Fruit fly (Drosophila melanogaster) whole organism, embryonic: ENCODE results near the gene CG31639.
A peak's percentile ranks its signal among the peaks of the same experiment; 100 is the strongest.

Experiments used
- Antp ChIP-seq: fragments of 200-800 bp; sonication (Bioruptor generic); optimal IDR thresholded peaks from 3 replicates; lab custom pipeline; 2016; ENCODE audit warnings: missing biosample characterization, missing genetic modification characterization
- Atf3 ChIP-seq: fragments of 200-800 bp; sonication (Bioruptor generic); optimal IDR thresholded peaks from 3 replicates; lab custom pipeline; 2016; ENCODE audit warnings: missing biosample characterization, missing genetic modification characterization
- B-H2 ChIP-seq: fragments of 200-800 bp; sonication (Bioruptor generic); optimal IDR thresholded peaks from 2 replicates; lab custom pipeline; 2018; ENCODE audit warnings: missing biosample characterization, mild to moderate bottlenecking, missing genetic modification characterization
- CG11093 ChIP-seq: fragments of 200-800 bp; sonication (Bioruptor generic); IDR thresholded peaks from 3 replicates; pipeline ENCODE4 v1.3.6; 2022; ENCODE audit warnings: missing biosample characterization, missing genetic modification characterization
- CG11247 ChIP-seq: fragments of 200-800 bp; sonication (Bioruptor generic); IDR thresholded peaks from 2 replicates; pipeline ENCODE4 v1.3.6; 2022; ENCODE audit warnings: missing biosample characterization, missing genetic modification characterization
- CG12299 ChIP-seq: fragments of 200-800 bp; sonication (Bioruptor generic); optimal IDR thresholded peaks from 2 replicates; lab custom pipeline; 2018; ENCODE audit warnings: missing biosample characterization, mild to moderate bottlenecking, missing genetic modification characterization
- CG13123 ChIP-seq: fragments of 200-800 bp; sonication (Bioruptor generic); optimal IDR thresholded peaks from 2 replicates; lab custom pipeline; 2016; ENCODE audit warnings: missing biosample characterization, missing genetic modification characterization
- CG14441 ChIP-seq: fragments of 200-800 bp; sonication (Bioruptor generic); IDR thresholded peaks from 2 replicates; pipeline ENCODE4 v1.3.6; 2022; ENCODE audit warnings: missing biosample characterization, missing genetic modification characterization
- CG14860 ChIP-seq: fragments of 200-800 bp; sonication (Bioruptor generic); IDR thresholded peaks from 3 replicates; pipeline ENCODE4 v1.3.6; 2022; ENCODE audit warnings: missing biosample characterization, missing genetic modification characterization; ENCODE audit not compliant: partially characterized antibody
- CG16815 ChIP-seq: fragments of 200-800 bp; sonication (Bioruptor generic); optimal IDR thresholded peaks from 3 replicates; lab custom pipeline; 2017; ENCODE audit warnings: missing biosample characterization, mild to moderate bottlenecking, missing genetic modification characterization
- CG17802 ChIP-seq: fragments of 200-800 bp; sonication (Bioruptor generic); optimal IDR thresholded peaks from 2 replicates; lab custom pipeline; 2018; ENCODE audit warnings: missing biosample characterization, mild to moderate bottlenecking, missing genetic modification characterization, moderate library complexity
- CG2678 ChIP-seq: fragments of 200-800 bp; sonication (Bioruptor generic); optimal IDR thresholded peaks from 3 replicates; lab custom pipeline; 2019; ENCODE audit warnings: missing biosample characterization, mild to moderate bottlenecking, missing genetic modification characterization, moderate library complexity
- CG31224 ChIP-seq: fragments of 200-800 bp; sonication (Bioruptor generic); IDR thresholded peaks from 2 replicates; pipeline ENCODE4 v1.3.6; 2022; ENCODE audit warnings: missing biosample characterization, missing genetic modification characterization
- CG3726 ChIP-seq: fragments of 200-800 bp; sonication (Bioruptor generic); IDR thresholded peaks from 3 replicates; pipeline ENCODE4, ENCODE4 v1.3.6; 2022; ENCODE audit warnings: missing biosample characterization, missing genetic modification characterization
- CG4820 ChIP-seq: fragments of 200-800 bp; sonication (Bioruptor generic); optimal IDR thresholded peaks from 3 replicates; lab custom pipeline; 2016; ENCODE audit warnings: missing biosample characterization, missing genetic modification characterization
- CG8359 ChIP-seq: fragments of 200-800 bp; sonication (Bioruptor generic); optimal IDR thresholded peaks from 2 replicates; lab custom pipeline; 2017; ENCODE audit warnings: missing biosample characterization, mild to moderate bottlenecking, missing genetic modification characterization, borderline replicate concordance
- CG8478 ChIP-seq: fragments of >200 bp; optimal IDR thresholded peaks from 2 replicates; lab custom pipeline; 2018
- CG9609 ChIP-seq: fragments of 200-800 bp; sonication (Bioruptor generic); optimal IDR thresholded peaks from 3 replicates; lab custom pipeline; 2016; ENCODE audit warnings: missing biosample characterization, missing genetic modification characterization
- Ets65A ChIP-seq: fragments of 200-800 bp; sonication (Bioruptor generic); peaks from one replicate; lab custom pipeline; 2016; ENCODE audit warnings: missing biosample characterization, missing genetic modification characterization
- HLHmδ ChIP-seq: fragments of 200-800 bp; sonication (Bioruptor generic); optimal IDR thresholded peaks from 2 replicates; lab custom pipeline; 2018; ENCODE audit warnings: missing biosample characterization, mild to moderate bottlenecking, missing genetic modification characterization, moderate library complexity
- Hey ChIP-seq: fragments of 200-800 bp; sonication (Bioruptor generic); optimal IDR thresholded peaks from 3 replicates; lab custom pipeline; 2018; ENCODE audit warnings: missing biosample characterization, mild to moderate bottlenecking, missing genetic modification characterization
- Hmx ChIP-seq: fragments of 200-800 bp; sonication (Bioruptor generic); optimal IDR thresholded peaks from 2 replicates; lab custom pipeline; 2016; ENCODE audit warnings: missing biosample characterization, missing genetic modification characterization
- Jarid2 ChIP-seq: fragments of 200-800 bp; sonication (Bioruptor generic); optimal IDR thresholded peaks from 3 replicates; lab custom pipeline; 2017; ENCODE audit warnings: mild to moderate bottlenecking, missing biosample characterization, missing genetic modification reagents, missing genetic modification characterization
- Myb ChIP-seq: fragments of 200-800 bp; sonication (Bioruptor generic); optimal IDR thresholded peaks from 2 replicates; lab custom pipeline; 2016; ENCODE audit warnings: missing biosample characterization, missing genetic modification characterization
- NFAT ChIP-seq: fragments of 200-800 bp; sonication (Bioruptor generic); IDR thresholded peaks from 2 replicates; pipeline ENCODE4 v1.3.6; 2022; ENCODE audit warnings: missing biosample characterization, missing genetic modification characterization
- Nf-YB ChIP-seq: fragments of 200-800 bp; sonication (Bioruptor generic); optimal IDR thresholded peaks from 3 replicates; lab custom pipeline; 2019; ENCODE audit warnings: missing biosample characterization, mild to moderate bottlenecking, missing genetic modification characterization, moderate library complexity
- Poxn ChIP-seq: fragments of 200-800 bp; sonication (Bioruptor generic); IDR thresholded peaks from 2 replicates; pipeline ENCODE4 v1.3.6; 2022; ENCODE audit warnings: missing biosample characterization, missing genetic modification characterization
- Spps ChIP-seq: fragments of 200-800 bp; sonication (Bioruptor generic); optimal IDR thresholded peaks from 2 replicates; lab custom pipeline; 2018; ENCODE audit warnings: missing biosample characterization, mild to moderate bottlenecking, missing genetic modification characterization
- bab2 ChIP-seq: fragments of 200-800 bp; sonication (Bioruptor generic); optimal IDR thresholded peaks from 2 replicates; lab custom pipeline; 2016; ENCODE audit warnings: missing biosample characterization, missing genetic modification characterization
- croc ChIP-seq: fragments of 200-800 bp; sonication (Bioruptor generic); conservative IDR thresholded peaks from 3 replicates; pipeline ENCODE4 v1.3.6; 2022; ENCODE audit warnings: missing biosample characterization, missing genetic modification characterization
- en ChIP-seq: fragments of 200-800 bp; sonication (Bioruptor generic); optimal IDR thresholded peaks from 2 replicates; lab custom pipeline; 2016; ENCODE audit warnings: missing biosample characterization, missing genetic modification characterization
- eve ChIP-seq, 2 experiments: fragments of >200 bp; optimal IDR thresholded peaks; 2 replicates each; lab custom pipeline; 2017; ENCODE audit warnings: missing biosample characterization in 2 of 2, missing genetic modification characterization in 2 of 2
- exex ChIP-seq: fragments of 200-800 bp; sonication (Bioruptor generic); optimal IDR thresholded peaks from 4 replicates; lab custom pipeline; 2018; ENCODE audit warnings: missing biosample characterization, mild to moderate bottlenecking, missing genetic modification characterization, moderate library complexity
- gsb ChIP-seq: fragments of 200-800 bp; sonication (Bioruptor generic); IDR thresholded peaks from 2 replicates; pipeline ENCODE4 v1.3.6; 2022; ENCODE audit warnings: missing biosample characterization, missing genetic modification characterization
- insv ChIP-seq, 2 experiments: fragments of 200-800 bp; sonication (Bioruptor generic); optimal IDR thresholded peaks; 3 replicates each; lab custom pipeline; 2016 to 2018; ENCODE audit warnings: missing biosample characterization in 2 of 2, missing genetic modification characterization in 2 of 2
- inv ChIP-seq: fragments of 200-800 bp; sonication (Bioruptor generic); IDR thresholded peaks from 2 replicates; pipeline ENCODE4 v1.3.6; 2022; ENCODE audit warnings: missing biosample characterization, missing genetic modification characterization; ENCODE audit not compliant: partially characterized antibody
- jigr1 ChIP-seq: fragments of 200-800 bp; sonication (Bioruptor generic); IDR thresholded peaks from 3 replicates; pipeline ENCODE4 v1.3.6; 2022; ENCODE audit warnings: missing biosample characterization, missing genetic modification characterization
- lmd ChIP-seq: fragments of 200-800 bp; sonication (Bioruptor generic); IDR thresholded peaks from 2 replicates; pipeline ENCODE4 v1.3.6; 2022; ENCODE audit warnings: missing biosample characterization, missing genetic modification characterization
- mam ChIP-seq: fragments of 200-800 bp; sonication (Bioruptor generic); optimal IDR thresholded peaks from 3 replicates; lab custom pipeline; 2016; ENCODE audit warnings: missing biosample characterization, missing genetic modification characterization
- nmo ChIP-seq: fragments of 200-800 bp; sonication (Bioruptor generic); optimal IDR thresholded peaks from 2 replicates; lab custom pipeline; 2018; ENCODE audit warnings: missing biosample characterization, mild to moderate bottlenecking, missing genetic modification characterization, moderate library complexity
- nom ChIP-seq: fragments of 200-800 bp; sonication (Bioruptor generic); optimal IDR thresholded peaks from 2 replicates; lab custom pipeline; 2017; ENCODE audit warnings: missing biosample characterization, missing genetic modification characterization, mild to moderate bottlenecking, moderate library complexity, missing genetic modification reagents
- otp ChIP-seq: fragments of 200-800 bp; sonication (Bioruptor generic); IDR thresholded peaks from 3 replicates; pipeline ENCODE4, ENCODE4 v1.3.6; 2022; ENCODE audit warnings: missing biosample characterization, missing genetic modification characterization
- pho ChIP-seq: fragments of 200-800 bp; sonication (Bioruptor generic); optimal IDR thresholded peaks from 2 replicates; lab custom pipeline; 2016; ENCODE audit warnings: missing biosample characterization, missing genetic modification characterization
- psq ChIP-seq: fragments of 200-800 bp; sonication (Bioruptor generic); optimal IDR thresholded peaks from 2 replicates; lab custom pipeline; 2017; ENCODE audit warnings: missing biosample characterization, missing genetic modification characterization
- sd ChIP-seq: fragments of 200-800 bp; sonication (Bioruptor generic); optimal IDR thresholded peaks from 3 replicates; lab custom pipeline; 2018; ENCODE audit warnings: missing biosample characterization, mild to moderate bottlenecking, missing genetic modification characterization, moderate library complexity
- sens-2 ChIP-seq: fragments of 200-800 bp; sonication (Bioruptor generic); IDR thresholded peaks from 2 replicates; pipeline ENCODE4 v1.3.6; 2022; ENCODE audit warnings: missing biosample characterization, missing genetic modification characterization
- sr ChIP-seq: fragments of 200-800 bp; sonication (Bioruptor generic); IDR thresholded peaks from 3 replicates; pipeline ENCODE4 v1.3.6; 2022; ENCODE audit warnings: missing biosample characterization, missing genetic modification characterization
- ssp ChIP-seq: fragments of 200-800 bp; sonication (Bioruptor generic); IDR thresholded peaks from 2 replicates; pipeline ENCODE4 v1.3.6; 2022; ENCODE audit warnings: missing biosample characterization, missing genetic modification characterization
- sug ChIP-seq: fragments of 200-800 bp; optimal IDR thresholded peaks from 2 replicates; lab custom pipeline; 2019; ENCODE audit warnings: missing biosample characterization, mild to moderate bottlenecking, missing genetic modification characterization, moderate library complexity
- wdn ChIP-seq: fragments of 200-800 bp; sonication (Bioruptor generic); IDR thresholded peaks from 2 replicates; pipeline ENCODE4 v1.3.6; 2022; ENCODE audit warnings: missing biosample characterization, missing genetic modification characterization
- wor ChIP-seq: fragments of 200-800 bp; sonication (Bioruptor generic); IDR thresholded peaks from 2 replicates; pipeline ENCODE4 v1.3.6; 2022; ENCODE audit warnings: missing biosample characterization, missing genetic modification characterization

The CG31639 gene

DNA sequence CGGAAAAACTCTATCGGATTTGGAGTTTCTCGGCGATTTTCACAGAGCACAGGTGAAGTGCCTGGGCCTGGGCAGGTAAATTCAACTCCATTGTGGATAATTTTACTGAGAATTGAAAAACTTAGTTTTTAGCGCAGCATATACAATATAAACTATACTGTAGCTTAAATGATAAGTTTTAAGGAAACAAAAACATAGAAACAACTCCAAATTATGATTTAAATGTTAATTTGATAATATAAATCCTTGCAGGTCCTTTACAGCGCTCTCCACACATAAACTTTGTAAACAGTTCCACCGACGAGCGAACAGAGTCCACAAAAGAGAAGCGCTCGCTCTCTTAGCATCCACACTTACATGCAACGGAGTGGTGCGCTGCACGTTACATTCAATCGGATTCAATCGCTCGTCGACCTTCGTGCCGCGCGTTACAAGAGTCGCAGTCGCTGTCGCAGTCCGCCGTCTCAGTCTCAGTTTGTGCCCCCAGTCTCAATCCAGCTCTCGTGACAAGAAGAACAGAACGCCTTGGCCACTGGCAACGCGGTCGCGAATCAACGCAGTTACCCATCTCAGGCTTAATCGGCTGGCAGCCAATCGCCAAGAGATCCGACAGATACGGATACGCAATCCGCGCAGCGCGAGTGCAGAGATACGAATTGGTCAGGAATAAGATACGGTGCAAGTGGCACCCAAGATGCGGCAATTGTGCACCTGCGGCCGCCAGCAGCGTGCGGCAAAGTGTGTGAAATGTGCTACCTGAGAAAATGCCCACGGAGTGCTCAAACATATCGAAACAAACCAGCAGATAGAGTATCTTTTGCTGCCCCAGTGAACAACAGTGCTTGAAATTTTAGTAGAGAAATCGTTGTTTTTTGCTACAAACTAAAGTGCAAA is 24.0 kb upstream of the CG31639 start, which contains the start of gene smal (continued):
- TF ChIP-seq wdn (GFP tag; lab: Robert Waterston, UW), result no peak
- TF ChIP-seq wor (GFP tag; lab: Robert Waterston, UW), result no peak
- TF ChIP-seq CG17802 (tag; lab: Kevin White, UChicago), result no peak
- no peak for TF ChIP-seq CG4820 (GFP tag; lab: Kevin White, UChicago)
- TF ChIP-seq eve (GFP tag; optimal IDR thresholded peaks at IDR 0.05; lab: Kevin White, UChicago), result no peak
- no peak for TF ChIP-seq nmo (GFP tag; lab: Kevin White, UChicago)
- TF ChIP-seq Poxn (GFP tag; lab: Robert Waterston, UW), result no peak
- no peak for TF ChIP-seq CG14441 (GFP tag; lab: Robert Waterston, UW)
- TF ChIP-seq lmd (GFP tag; lab: Robert Waterston, UW), result no peak
- TF ChIP-seq CG12299 (tag; lab: Kevin White, UChicago), result peak; percentile 23
- no peak for TF ChIP-seq Myb (GFP tag; lab: Kevin White, UChicago)
- peak; percentile 33 for TF ChIP-seq Nf-YB (GFP tag; lab: Kevin White, UChicago)
- no peak for TF ChIP-seq CG8478 (lab: Kevin White, UChicago)
- TF ChIP-seq jigr1, result no peak
- TF ChIP-seq Antp (GFP tag; lab: Kevin White, UChicago), result peak; percentile 4
- TF ChIP-seq sd (tag; lab: Kevin White, UChicago), result no peak
- no peak for TF ChIP-seq mam (GFP tag; lab: Kevin White, UChicago)
- TF ChIP-seq CG3726 (GFP tag; lab: Robert Waterston, UW), result no peak
- no peak for TF ChIP-seq sens-2 (GFP tag; lab: Robert Waterston, UW)
- TF ChIP-seq CG31224 (GFP tag; lab: Robert Waterston, UW), result no peak
- no peak for TF ChIP-seq pho (GFP tag; lab: Kevin White, UChicago)
- TF ChIP-seq ssp (GFP tag; lab: Robert Waterston, UW), result no peak
- TF ChIP-seq Jarid2 (GFP tag; lab: Kevin White, UChicago), result peak; percentile 99
- no peak for TF ChIP-seq B-H2 (GFP tag; lab: Kevin White, UChicago)
- TF ChIP-seq otp (GFP tag; lab: Robert Waterston, UW), result peak; percentile 42; the same call in 1 of the 3 replicates
- no peak for TF ChIP-seq psq
- no peak for TF ChIP-seq Spps (tag; lab: Kevin White, UChicago)
- no peak for TF ChIP-seq croc (GFP tag; lab: Robert Waterston, UW)
- no peak for TF ChIP-seq Hmx
- peak in 1 of 2 experiments; percentile 35 for TF ChIP-seq insv (GFP tag; optimal IDR thresholded peaks at IDR 0.05; lab: Kevin White, UChicago)
- TF ChIP-seq bab2, result no peak
- no peak for TF ChIP-seq en (GFP tag; lab: Kevin White, UChicago)
- no peak for TF ChIP-seq NFAT (GFP tag; lab: Robert Waterston, UW)
- peak; percentile 32 for TF ChIP-seq Ets65A
- TF ChIP-seq sr (GFP tag; lab: Robert Waterston, UW), result 0 out of 3 replicates have a peak, but pooled peaks have one; percentile 32
- TF ChIP-seq Hey (tag; lab: Kevin White, UChicago), result no peak
- peak; percentile 19 for TF ChIP-seq nom (GFP tag; lab: Kevin White, UChicago)
- TF ChIP-seq CG13123 (GFP tag; lab: Kevin White, UChicago), result no peak
- TF ChIP-seq gsb (GFP tag; lab: Robert Waterston, UW), result no peak
- TF ChIP-seq CG8359 (GFP tag; lab: Kevin White, UChicago), result peak; percentile 32
- TF ChIP-seq CG2678 (tag; lab: Kevin White, UChicago), result no peak
- TF ChIP-seq Atf3 (GFP tag; lab: Kevin White, UChicago), result no peak
- no peak for TF ChIP-seq CG9609 (GFP tag; lab: Kevin White, UChicago)
- TF ChIP-seq CG14860, result no peak
- TF ChIP-seq CG11093 (GFP tag; lab: Robert Waterston, UW), result no peak
- TF ChIP-seq CG16815 (GFP tag; lab: Kevin White, UChicago), result no peak
- no peak for TF ChIP-seq sug (tag; lab: Kevin White, UChicago)
- no peak for TF ChIP-seq inv
- no peak for TF ChIP-seq exex (tag; lab: Kevin White, UChicago)
- peak; percentile 92 for TF ChIP-seq HLHmδ (GFP tag; lab: Kevin White, UChicago)
- TF ChIP-seq CG11247 (GFP tag; lab: Robert Waterston, UW), result peak; percentile 26; the same call in 1 of the 2 replicates
